Fruit fly (Drosophila melanogaster): ENCODE data around the gene CG12194.
A peak's percentile ranks its signal among the peaks of the same experiment; 100 is the strongest.

CG12194 gene

DNA sequence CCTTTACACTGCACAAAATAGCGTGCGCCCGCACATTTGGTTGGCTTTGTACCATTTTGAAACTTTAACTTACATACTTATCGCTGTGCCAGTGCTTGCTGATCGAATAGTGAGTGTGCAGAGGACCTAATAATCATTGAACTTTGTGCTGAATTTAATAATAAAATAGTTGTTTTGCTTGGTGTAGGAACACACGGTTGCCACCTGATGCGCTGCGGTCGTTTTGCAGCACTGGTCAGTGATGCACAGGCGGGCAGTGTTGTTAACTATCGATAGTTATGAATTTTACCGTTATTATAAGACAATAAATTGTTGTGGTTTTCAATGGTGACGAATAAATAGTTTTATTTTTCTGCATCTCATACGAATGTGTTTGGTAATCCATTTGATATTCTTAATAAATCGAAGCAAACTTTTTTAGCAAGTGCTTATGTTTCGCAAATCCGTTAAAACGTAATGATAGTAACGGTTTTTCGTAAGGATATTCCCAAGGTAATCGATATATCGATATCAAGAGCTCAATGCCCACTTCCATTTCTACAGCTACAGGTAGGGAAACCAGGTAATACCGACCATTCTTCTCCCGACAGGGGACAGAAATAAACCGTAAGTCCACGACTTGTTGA, at the start of gene CG12194, which contains the start of gene tank:
TSS of gene CG12194 (plus strand) at position 576 of the 626 bp plus-strand sequence.
TSS of gene tank (minus strand) at position 228 of the 626 bp plus-strand sequence.
- peak; percentile 93 for TF ChIP-seq CG17801 (GFP tag; optimal IDR thresholded peaks at IDR 0.05; ENCODE audit: partially characterized antibody)

DNA sequence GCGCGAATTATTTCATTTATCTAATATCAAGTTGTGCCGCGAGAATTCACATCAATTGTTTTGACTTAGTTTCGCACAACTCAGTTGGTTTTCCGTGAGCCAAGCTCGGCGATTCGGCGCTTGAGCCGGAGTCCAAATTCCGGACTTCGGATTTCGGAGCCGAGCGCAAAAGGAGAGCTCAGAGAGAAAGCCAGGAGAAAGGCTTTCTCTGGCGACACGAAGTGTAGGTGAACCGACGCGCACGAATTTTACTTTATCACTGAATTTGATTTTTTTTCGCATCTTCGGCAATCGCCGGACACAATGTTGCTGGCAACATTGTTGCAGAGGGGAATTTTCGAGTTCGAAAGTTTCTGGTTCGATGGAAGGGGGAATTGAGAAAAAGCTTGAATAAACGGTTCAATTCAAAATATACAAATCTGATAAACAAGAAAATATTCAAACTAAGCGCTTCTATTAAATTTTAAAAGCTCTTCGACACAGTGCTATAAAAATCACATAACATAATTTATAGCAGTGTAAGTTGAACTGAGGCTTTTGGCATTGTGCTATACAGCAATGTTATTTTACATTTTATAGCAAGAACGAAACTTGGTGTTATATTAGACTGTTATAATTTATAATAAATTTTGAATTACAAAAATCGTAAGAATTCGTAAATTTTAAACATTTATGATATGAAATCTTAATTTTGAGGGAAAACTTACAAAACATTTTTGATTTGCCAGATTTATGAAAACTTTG, 44.2 kb upstream of the CG12194 start, which contains the start of gene fipi:
TSS of gene fipi (minus strand) at position 265 of the 744 bp plus-strand sequence.
- TF ChIP-seq CG17801 (GFP tag; optimal IDR thresholded peaks at IDR 0.05; ENCODE audit: partially characterized antibody), result no peak

DNA sequence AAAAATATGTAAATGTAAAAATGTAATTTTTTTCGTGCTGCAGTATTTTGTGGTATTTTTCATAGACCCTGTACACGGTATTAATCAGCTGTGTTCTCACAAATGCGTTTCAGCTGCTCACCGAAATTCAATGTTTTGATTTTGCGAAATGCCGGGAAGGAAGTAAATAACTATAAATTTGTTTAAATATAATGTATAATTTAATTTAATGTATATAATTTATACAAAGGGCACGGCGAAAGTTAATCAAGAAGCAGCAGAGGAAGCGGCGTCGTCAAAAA, 43.7 kb upstream of the CG12194 start, which contains the start of gene CG3294:
TSS of gene CG3294 (plus strand) at position 26 of the 281 bp plus-strand sequence.
- TF ChIP-seq CG17801 (GFP tag; optimal IDR thresholded peaks at IDR 0.05; ENCODE audit: partially characterized antibody), result no peak

dm6 chr2L:4797643-4798042, 40.5 kb upstream of the CG12194 start:
- no peak for TF ChIP-seq CG17801 (GFP tag; optimal IDR thresholded peaks at IDR 0.05; ENCODE audit: partially characterized antibody)

DNA sequence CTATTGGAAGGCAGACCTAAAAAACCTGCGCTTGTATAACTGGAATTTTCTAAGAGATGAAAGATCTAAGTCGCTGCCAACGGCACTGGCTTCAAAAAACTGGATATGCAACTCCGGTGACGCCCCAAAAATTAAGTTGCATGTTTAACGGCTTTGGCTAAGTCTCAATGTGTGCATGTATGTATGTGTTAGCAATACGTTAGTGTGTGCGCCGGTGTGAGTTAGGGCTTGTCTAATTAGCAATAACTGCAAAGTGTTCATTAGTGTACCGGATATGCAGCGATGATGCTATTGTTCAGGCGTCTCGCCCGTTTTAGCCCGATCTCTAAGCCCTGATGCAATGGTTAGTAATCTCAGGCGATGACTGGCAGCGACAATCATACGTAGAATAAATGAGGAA, 39.3 kb upstream of the CG12194 start:
- TF ChIP-seq CG17801 (GFP tag; optimal IDR thresholded peaks at IDR 0.05; ENCODE audit: partially characterized antibody), result no peak

DNA sequence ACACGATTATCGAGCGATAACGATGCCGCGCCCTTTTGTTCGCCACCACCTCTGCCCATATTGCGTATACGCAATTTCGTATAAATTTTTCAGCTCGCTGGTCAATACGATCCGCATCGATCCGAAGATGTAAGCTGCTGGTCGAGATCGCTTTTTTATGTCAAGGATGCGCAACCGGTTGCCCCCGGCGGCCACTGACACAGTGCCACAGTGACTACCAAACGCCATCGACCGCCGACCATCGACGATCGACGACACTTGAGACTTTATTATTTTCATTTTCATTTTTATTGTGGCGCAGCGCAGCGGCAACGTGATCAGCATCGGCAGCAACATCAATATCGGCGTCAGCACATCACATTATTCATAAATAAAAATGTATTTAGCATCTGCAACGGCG, 38.1 kb upstream of the CG12194 start:
- no peak for TF ChIP-seq CG17801 (GFP tag; optimal IDR thresholded peaks at IDR 0.05; ENCODE audit: partially characterized antibody)

dm6 chr2L:4801705-4802216, 36.4 kb upstream of the CG12194 start, which contains the start of gene slf:
Gene slf (minus strand): TSS chr2L:4801923.
- TF ChIP-seq CG17801 (GFP tag; optimal IDR thresholded peaks at IDR 0.05; ENCODE audit: partially characterized antibody), result no peak

DNA sequence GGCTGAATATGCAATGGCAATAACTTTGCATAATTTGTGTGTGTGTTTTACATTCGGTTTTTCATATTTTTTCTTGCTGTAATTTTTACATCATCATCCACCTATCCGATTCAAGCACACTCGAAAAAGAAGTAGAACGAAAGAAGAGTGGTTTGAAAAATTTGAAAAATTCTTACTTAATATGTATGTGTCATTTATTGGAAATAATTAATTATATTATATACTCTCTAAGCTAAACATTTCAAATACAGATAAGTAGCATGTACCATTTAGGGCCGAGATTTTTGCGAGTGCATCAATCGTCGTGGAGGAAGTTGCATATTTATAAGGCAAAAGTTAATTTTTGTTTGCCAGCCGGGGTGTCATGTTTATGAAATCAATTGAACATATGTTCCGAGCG, 32.0 kb upstream of the CG12194 start:
- no peak for TF ChIP-seq CG17801 (GFP tag; optimal IDR thresholded peaks at IDR 0.05; ENCODE audit: partially characterized antibody)

DNA sequence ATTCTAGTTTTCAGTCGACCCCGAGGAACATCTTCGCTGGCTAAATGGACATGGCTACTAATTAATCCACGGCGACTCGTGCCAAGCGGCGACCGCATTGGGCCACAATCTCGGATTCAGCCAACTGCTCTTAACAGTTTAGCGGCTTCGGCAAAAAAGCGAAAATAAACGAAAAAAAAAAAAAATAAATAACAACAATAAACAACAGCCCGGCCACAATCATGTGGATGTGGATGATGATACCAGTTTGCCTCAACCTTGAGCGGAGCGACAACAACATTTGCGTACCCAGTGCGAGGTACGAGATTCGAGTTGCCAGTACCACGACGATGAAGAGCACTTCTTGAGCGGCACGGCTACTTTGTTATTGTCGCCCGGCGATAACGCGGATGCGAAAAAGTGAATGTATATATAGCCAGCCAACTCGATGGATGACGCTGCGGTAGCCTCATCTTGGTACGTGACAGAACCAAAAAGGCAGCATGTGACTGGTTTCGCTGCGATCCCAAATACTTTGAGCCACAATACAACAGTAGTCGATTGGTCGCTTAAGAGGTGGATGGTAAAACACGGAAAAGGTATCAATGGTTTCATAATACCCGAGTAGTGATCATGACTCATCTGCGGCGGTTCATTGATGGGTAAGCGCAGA, 30.1 kb upstream of the CG12194 start:
- TF ChIP-seq CG17801 (GFP tag; optimal IDR thresholded peaks at IDR 0.05; ENCODE audit: partially characterized antibody), result no peak

- peak; percentile 62 for TF ChIP-seq CG17801 (GFP tag; optimal IDR thresholded peaks at IDR 0.05; ENCODE audit: partially characterized antibody)
Measured at dm6 chr2L:4810044-4810609, 28.0 kb upstream of the CG12194 start.

dm6 chr2L:4810697-4811490, 27.3 kb upstream of the CG12194 start:
- no peak for TF ChIP-seq CG17801 (GFP tag; optimal IDR thresholded peaks at IDR 0.05; ENCODE audit: partially characterized antibody)

- no peak for TF ChIP-seq CG17801 (GFP tag; optimal IDR thresholded peaks at IDR 0.05; ENCODE audit: partially characterized antibody)
Measured at dm6 chr2L:4811491-4812058, 26.6 kb upstream of the CG12194 start.

DNA sequence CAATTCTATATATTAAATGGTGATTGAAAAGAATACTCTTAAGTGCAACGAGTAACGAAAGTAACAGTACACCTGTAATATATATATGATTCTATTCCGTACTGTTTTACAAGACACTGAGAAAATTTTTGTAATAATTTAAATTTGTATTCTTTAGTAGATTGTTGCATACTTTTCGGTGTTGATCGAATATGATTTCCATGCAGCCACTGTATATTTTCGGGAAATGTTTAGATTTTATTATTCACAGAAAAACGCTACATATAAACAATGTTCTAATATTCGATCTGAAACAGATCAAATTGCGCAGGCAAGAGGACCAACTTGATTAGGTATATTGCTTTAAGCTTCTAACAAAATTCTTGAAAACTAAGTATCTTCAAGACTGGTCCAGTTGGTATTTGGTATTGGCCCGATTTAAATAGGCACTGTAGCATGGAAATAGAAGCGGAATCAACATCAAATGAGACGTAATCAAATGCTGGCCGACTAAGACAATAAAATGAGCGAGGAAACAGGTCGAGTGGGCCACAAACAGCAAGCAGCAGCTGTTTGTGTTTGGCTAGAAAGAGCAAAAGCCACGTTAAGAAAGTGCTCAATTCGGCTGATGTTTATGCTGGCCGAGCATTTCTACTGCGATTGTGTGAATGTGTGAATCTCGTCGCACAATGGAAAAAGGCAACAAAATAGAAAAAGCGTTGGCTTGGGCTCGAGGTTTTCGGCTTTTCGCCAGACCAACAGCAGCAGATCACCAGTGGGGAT, 25.7 kb upstream of the CG12194 start, which contains the start of gene CG15629:
TSS of gene CG15629 (plus strand) at position 749 of the 762 bp plus-strand sequence.
- TF ChIP-seq CG17801 (GFP tag; optimal IDR thresholded peaks at IDR 0.05; ENCODE audit: partially characterized antibody), result no peak

DNA sequence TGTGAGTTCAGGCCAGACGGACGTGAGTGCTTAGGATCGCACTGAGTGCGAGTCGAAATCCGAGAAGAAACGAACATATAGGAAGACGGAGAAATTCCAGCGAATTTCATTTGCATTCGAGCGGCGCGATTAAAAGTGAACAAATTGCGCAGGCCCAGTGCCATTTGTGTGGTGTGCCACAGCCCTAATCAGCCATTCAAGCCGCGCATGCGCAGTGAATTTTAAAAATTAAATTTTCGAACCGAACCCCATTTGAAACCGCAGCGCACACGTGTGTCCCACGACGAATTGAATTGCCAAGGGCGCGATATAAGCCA, 25.2 kb upstream of the CG12194 start:
- TF ChIP-seq CG17801 (GFP tag; optimal IDR thresholded peaks at IDR 0.05; ENCODE audit: partially characterized antibody), result no peak

All from ovary, adult (tissue).